Worm (Caenorhabditis elegans): ENCODE measurements around the gene laat-1.
A peak's percentile ranks its signal among the peaks of the same experiment; 100 is the strongest.

The laat-1 gene

ce11 chrII:257519-257918 is 19.9 kb upstream of the laat-1 start, which contains the start of gene cat-2:
cat-2 (plus strand) TSS chrII:257819.
- no peak for TF ChIP-seq hlh-15 (tag; optimal IDR thresholded peaks at IDR 0.05)
- no peak for TF ChIP-seq ceh-45 (GFP tag; IDR thresholded peaks at IDR 0.05)
- no peak for TF ChIP-seq pha-4 (tag; optimal IDR thresholded peaks at IDR 0.05)
- no peak for TF ChIP-seq hlh-8 (tag; optimal IDR thresholded peaks at IDR 0.05)
- TF ChIP-seq hlh-30 (tag; optimal IDR thresholded peaks at IDR 0.05; ENCODE audit: insufficient read depth) = no peak
- no peak for TF ChIP-seq ceh-34 (tag; optimal IDR thresholded peaks at IDR 0.05)
- TF ChIP-seq unc-3 (GFP tag; conservative IDR thresholded peaks at IDR 0.05) = no peak
- no peak for TF ChIP-seq unc-3 (tag; optimal IDR thresholded peaks at IDR 0.05)
- TF ChIP-seq elt-2 (tag; optimal IDR thresholded peaks at IDR 0.05) = no peak
- no peak for TF ChIP-seq ceh-14 (tag; optimal IDR thresholded peaks at IDR 0.05)
- no peak for TF ChIP-seq ceh-6 (GFP tag; optimal IDR thresholded peaks at IDR 0.05)
- no peak for TF ChIP-seq K09A11.1 (tag; optimal IDR thresholded peaks at IDR 0.05; ENCODE audit: insufficient read depth)
- no peak for TF ChIP-seq ttx-3 (tag; optimal IDR thresholded peaks at IDR 0.05)
- TF ChIP-seq ref-2 (tag; optimal IDR thresholded peaks at IDR 0.05) = no peak
- no peak for TF ChIP-seq rnt-1 (tag; optimal IDR thresholded peaks at IDR 0.05)
- no peak for TF ChIP-seq F13H6.1 (tag; optimal IDR thresholded peaks at IDR 0.05)
- TF ChIP-seq mec-3 (tag; optimal IDR thresholded peaks at IDR 0.05; ENCODE audit: borderline replicate concordance) = no peak
- TF ChIP-seq lin-11 (tag; optimal IDR thresholded peaks at IDR 0.05) = no peak
- no peak for TF ChIP-seq npax-4 (tag; optimal IDR thresholded peaks at IDR 0.05)
- TF ChIP-seq T23F11.4 (GFP tag; optimal IDR thresholded peaks at IDR 0.05) = no peak
- TF ChIP-seq dmd-4 (tag; optimal IDR thresholded peaks at IDR 0.05; ENCODE audit: borderline replicate concordance) = no peak

- TF ChIP-seq dve-1 (tag; optimal IDR thresholded peaks at IDR 0.05) = peak; percentile 42
- TF ChIP-seq ceh-9 (tag; optimal IDR thresholded peaks at IDR 0.05) = no peak
- peak; percentile 90 for TF ChIP-seq ref-2 (tag; optimal IDR thresholded peaks at IDR 0.05)
- peak; percentile 74 for TF ChIP-seq ceh-19 (GFP tag; optimal IDR thresholded peaks at IDR 0.05)
- TF ChIP-seq zip-5 (tag; optimal IDR thresholded peaks at IDR 0.05) = peak; percentile 63
- peak; percentile 73 for TF ChIP-seq F13H6.1 (tag; optimal IDR thresholded peaks at IDR 0.05)
- TF ChIP-seq fkh-10 (GFP tag; optimal IDR thresholded peaks at IDR 0.05) = peak; percentile 84
- peak; percentile 62 for TF ChIP-seq ceh-24 (tag; optimal IDR thresholded peaks at IDR 0.05)
- peak; percentile 92 for TF ChIP-seq ceh-31 (tag; optimal IDR thresholded peaks at IDR 0.05)
- peak; percentile 93 for TF ChIP-seq nfya-1 (tag; optimal IDR thresholded peaks at IDR 0.05)
- TF ChIP-seq pha-4 (tag; optimal IDR thresholded peaks at IDR 0.05) = no peak
- peak; percentile 68 for TF ChIP-seq ceh-30 (tag; optimal IDR thresholded peaks at IDR 0.05)
- peak; percentile 67 for TF ChIP-seq K09A11.1 (tag; optimal IDR thresholded peaks at IDR 0.05; ENCODE audit: insufficient read depth)
- peak; percentile 77 for TF ChIP-seq tbx-7 (tag; optimal IDR thresholded peaks at IDR 0.05)
- peak; percentile 59 for TF ChIP-seq lin-11 (tag; optimal IDR thresholded peaks at IDR 0.05)
- TF ChIP-seq unc-3 (GFP tag; conservative IDR thresholded peaks at IDR 0.05) = peak; percentile 71; the same call in 1 of the 2 replicates
- TF ChIP-seq unc-3 (tag; optimal IDR thresholded peaks at IDR 0.05) = peak; percentile 58
- peak; percentile 66 for TF ChIP-seq hlh-15 (tag; optimal IDR thresholded peaks at IDR 0.05)
- TF ChIP-seq ceh-34 (tag; optimal IDR thresholded peaks at IDR 0.05) = peak; percentile 88
- no peak for TF ChIP-seq nhr-11 (tag; optimal IDR thresholded peaks at IDR 0.05)
- TF ChIP-seq ztf-16 (tag; optimal IDR thresholded peaks at IDR 0.05) = peak; percentile 79
- TF ChIP-seq eyg-1 (tag; optimal IDR thresholded peaks at IDR 0.05) = peak; percentile 76
- peak; percentile 83 for TF ChIP-seq unc-86 (tag; optimal IDR thresholded peaks at IDR 0.05)
- peak; percentile 79 for TF ChIP-seq fax-1 (tag; optimal IDR thresholded peaks at IDR 0.05)
- peak; percentile 46 for TF ChIP-seq K02D7.2 (tag; optimal IDR thresholded peaks at IDR 0.05)
- TF ChIP-seq unc-55 (GFP tag; optimal IDR thresholded peaks at IDR 0.05) = peak; percentile 61
- TF ChIP-seq hlh-8 (tag; optimal IDR thresholded peaks at IDR 0.05) = peak; percentile 77
- TF ChIP-seq madf-2 (tag; optimal IDR thresholded peaks at IDR 0.05) = peak; percentile 66
- TF ChIP-seq sox-4 (tag; optimal IDR thresholded peaks at IDR 0.05) = peak; percentile 61
- TF ChIP-seq syd-9 (tag; optimal IDR thresholded peaks at IDR 0.05) = peak; percentile 26
- TF ChIP-seq pha-2 (tag; optimal IDR thresholded peaks at IDR 0.05) = peak; percentile 74
- peak; percentile 53 for TF ChIP-seq fkh-6 (tag; optimal IDR thresholded peaks at IDR 0.05)
- TF ChIP-seq gmeb-2 (tag; optimal IDR thresholded peaks at IDR 0.05) = peak; percentile 63
- TF ChIP-seq ceh-2 (tag; optimal IDR thresholded peaks at IDR 0.05) = peak; percentile 82
- TF ChIP-seq ttx-3 (tag; optimal IDR thresholded peaks at IDR 0.05) = peak; percentile 72
- peak; percentile 76 for TF ChIP-seq pat-9 (tag; optimal IDR thresholded peaks at IDR 0.05)
- TF ChIP-seq ceh-48 (tag; optimal IDR thresholded peaks at IDR 0.05) = peak; percentile 97
- peak; percentile 93 for TF ChIP-seq tbx-2 (tag; optimal IDR thresholded peaks at IDR 0.05)
- peak; percentile 65 for TF ChIP-seq sdc-2 (tag; optimal IDR thresholded peaks at IDR 0.05)
- peak; percentile 99 for TF ChIP-seq unc-42 (tag; optimal IDR thresholded peaks at IDR 0.05)
Measured at ce11 chrII:255124-255523, 17.5 kb upstream of the laat-1 start.

Data from whole organism, late embryonic.